Fruit fly (Drosophila melanogaster): ENCODE results near the gene CG9312.

- no peak for TF ChIP-seq Oli (tag; optimal IDR thresholded peaks at IDR 0.05)
- TF ChIP-seq CG6854 (GFP tag; optimal IDR thresholded peaks at IDR 0.05) = no peak
- no peak for TF ChIP-seq CG12219 (GFP tag; optimal IDR thresholded peaks at IDR 0.05)
- no peak for TF ChIP-seq hbn (GFP tag; IDR thresholded peaks at IDR 0.05; ENCODE audit: partially characterized antibody)
- no peak for TF ChIP-seq HmgD (GFP tag; optimal IDR thresholded peaks at IDR 0.05)
- no peak for TF ChIP-seq Hmr (GFP tag; optimal IDR thresholded peaks at IDR 0.05)
- no peak for TF ChIP-seq Med (GFP tag)
- TF ChIP-seq hkb (optimal IDR thresholded peaks at IDR 0.05) = no peak
- no peak for TF ChIP-seq hkb (GFP tag; IDR thresholded peaks at IDR 0.05)
- no peak for TF ChIP-seq sisA (GFP tag; IDR thresholded peaks at IDR 0.05)
- no peak for TF ChIP-seq onecut (GFP tag; IDR thresholded peaks at IDR 0.05)
- no peak for TF ChIP-seq CG11456 (GFP tag; IDR thresholded peaks at IDR 0.05)
- no peak for TF ChIP-seq CG14710 (tag; optimal IDR thresholded peaks at IDR 0.05)
- TF ChIP-seq Chrac-16 (GFP tag; optimal IDR thresholded peaks at IDR 0.05) = no peak
- no peak for TF ChIP-seq twi (tag; optimal IDR thresholded peaks at IDR 0.05)
Observed at dm6 chr3R:13810308-13810707, 44.8 kb downstream of the CG9312 start.

All from whole organism, embryonic.